Fruit fly (Drosophila melanogaster) whole organism, pupa: ENCODE measurements around the gene CASK.

ENCODE experiments used
- CG8159 ChIP-seq: fragments of 200-800 bp; sonication (Bioruptor generic); optimal IDR thresholded peaks from 3 replicates; lab custom pipeline; 2018; ENCODE audit warnings: missing biosample characterization, mild to moderate bottlenecking, missing genetic modification characterization, moderate library complexity
- CG9948 ChIP-seq: fragments of 200-800 bp; sonication (Bioruptor generic); optimal IDR thresholded peaks from 2 replicates; lab custom pipeline; 2018; ENCODE audit warnings: missing biosample characterization, mild to moderate bottlenecking, missing genetic modification characterization, moderate library complexity
- Snoo ChIP-seq: fragments of 200-800 bp; sonication (Bioruptor generic); optimal IDR thresholded peaks from 3 replicates; lab custom pipeline; 2017; ENCODE audit warnings: missing biosample characterization, mild to moderate bottlenecking, missing genetic modification characterization, inconsistent platforms

DNA sequence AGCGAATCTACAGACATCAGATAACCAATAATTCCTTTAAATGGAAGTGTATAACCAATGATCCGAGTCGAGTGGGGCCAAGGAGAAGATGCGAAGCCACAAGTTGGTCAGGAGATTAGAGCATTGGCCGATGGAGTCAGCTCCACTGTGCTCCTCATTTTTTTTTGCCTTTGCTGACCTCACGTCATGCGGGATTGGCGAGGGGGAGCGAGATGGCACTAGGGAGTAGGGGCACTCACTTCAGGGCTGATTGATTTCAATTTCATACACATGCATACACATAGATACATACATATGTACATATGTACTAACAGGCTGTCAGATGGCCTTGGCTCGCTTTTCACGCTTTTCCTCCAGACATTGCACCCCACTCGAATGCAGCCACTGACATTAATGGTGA lies 25.8 kb upstream of the CASK start:
- TF ChIP-seq CG9948 (tag; lab: Kevin White, UChicago) (no peak), CG8159 (no peak), Snoo (tag; lab: Kevin White, UChicago) (no peak)
